Worm (Caenorhabditis elegans): ENCODE results near the gene fkh-7.

Gene fkh-7

ce11 chrIV:5541285-5541684, 43.2 kb upstream of the fkh-7 start, which contains the start of gene tebp-2 (continued):
- TF ChIP-seq akir-1 (GFP tag; optimal IDR thresholded peaks at IDR 0.05): no peak
- TF ChIP-seq Y53G8AR.9 (GFP tag; conservative IDR thresholded peaks at IDR 0.05): peak; percentile 39; the same call in 1 of the 2 replicates
- no peak for TF ChIP-seq lir-1 (GFP tag; conservative IDR thresholded peaks at IDR 0.05)
- peak; percentile 30 for TF ChIP-seq unc-130 (GFP tag; optimal IDR thresholded peaks at IDR 0.05)
- TF ChIP-seq B0336.3 (GFP tag; IDR thresholded peaks at IDR 0.05): peak; percentile 82
- TF ChIP-seq ceh-100 (GFP tag; IDR thresholded peaks at IDR 0.05): peak; percentile 51; the same call in 1 of the 2 replicates
- no peak for TF ChIP-seq rpc-1 (optimal IDR thresholded peaks at IDR 0.05)
- TF ChIP-seq rpc-1 (tag; optimal IDR thresholded peaks at IDR 0.05): no peak
- no peak for TF ChIP-seq cebp-1 (GFP tag; IDR thresholded peaks at IDR 0.05)
- peak; percentile 41 for TF ChIP-seq cebp-1 (tag; optimal IDR thresholded peaks at IDR 0.05)
- TF ChIP-seq ama-1 (optimal IDR thresholded peaks at IDR 0.05): no peak
- TF ChIP-seq ama-1 (GFP tag; optimal IDR thresholded peaks at IDR 0.05): no peak
- no peak for TF ChIP-seq dpl-1 (GFP tag; optimal IDR thresholded peaks at IDR 0.05)
- TF ChIP-seq D2030.7 (GFP tag; IDR thresholded peaks at IDR 0.05): peak; percentile 78
- no peak for TF ChIP-seq K11D2.4 (GFP tag; IDR thresholded peaks at IDR 0.05)
- TF ChIP-seq Y79H2A.3 (GFP tag; conservative IDR thresholded peaks at IDR 0.05): 0 out of 2 replicates have a peak, but pooled peaks have one; percentile 39
- no peak for TF ChIP-seq ztf-26 (tag; optimal IDR thresholded peaks at IDR 0.05)
- peak; percentile 91 for TF ChIP-seq snpc-1.3 (tag; optimal IDR thresholded peaks at IDR 0.05; ENCODE audit: insufficient read depth)
- no peak for TF ChIP-seq tbx-9 (tag; optimal IDR thresholded peaks at IDR 0.05; ENCODE audit: borderline replicate concordance)
- peak; percentile 42 for TF ChIP-seq snpc-1.1 (tag; optimal IDR thresholded peaks at IDR 0.05; ENCODE audit: insufficient read depth)
- TF ChIP-seq ekl-4 (GFP tag; IDR thresholded peaks at IDR 0.05): peak; percentile 86
- TF ChIP-seq nhr-90 (tag; optimal IDR thresholded peaks at IDR 0.05): no peak
- TF ChIP-seq aptf-3 (GFP tag; IDR thresholded peaks at IDR 0.05): no peak
- peak in 1 of 2 experiments; percentile 43 for TF ChIP-seq rec-8 (tag; optimal IDR thresholded peaks at IDR 0.05)
- TF ChIP-seq dox-1 (GFP tag; IDR thresholded peaks at IDR 0.05): peak; percentile 80
- no peak for TF ChIP-seq ceh-27 (GFP tag; optimal IDR thresholded peaks at IDR 0.05)
- no peak for TF ChIP-seq B0035.1 (tag; optimal IDR thresholded peaks at IDR 0.05)
- TF ChIP-seq ets-4 (GFP tag; optimal IDR thresholded peaks at IDR 0.05): no peak
- peak; percentile 77 for TF ChIP-seq madf-6 (GFP tag; IDR thresholded peaks at IDR 0.05)
- TF ChIP-seq F23B12.7 (tag; optimal IDR thresholded peaks at IDR 0.05; ENCODE audit: insufficient read depth): no peak
- no peak for TF ChIP-seq somi-1 (GFP tag; optimal IDR thresholded peaks at IDR 0.05)
- TF ChIP-seq B0019.2 (GFP tag; conservative IDR thresholded peaks at IDR 0.05): peak; percentile 64; the same call in 1 of the 2 replicates
- no peak for TF ChIP-seq ZK185.1 (tag; optimal IDR thresholded peaks at IDR 0.05; ENCODE audit: poor library complexity, severe bottlenecking)
- peak; percentile 85 for TF ChIP-seq attf-6 (GFP tag; IDR thresholded peaks at IDR 0.05)
- TF ChIP-seq dpff-1 (tag; optimal IDR thresholded peaks at IDR 0.05): peak; percentile 59
- no peak for TF ChIP-seq ceh-40 (GFP tag; IDR thresholded peaks at IDR 0.05)
- TF ChIP-seq F39B2.1 (GFP tag; IDR thresholded peaks at IDR 0.05): no peak
- TF ChIP-seq aptf-2 (GFP tag; conservative IDR thresholded peaks at IDR 0.05): 0 out of 2 replicates have a peak, but pooled peaks have one; percentile 34
- peak; percentile 43 for TF ChIP-seq fkh-3 (tag; optimal IDR thresholded peaks at IDR 0.05)
- peak; percentile 9 for TF ChIP-seq mes-4 (tag; optimal IDR thresholded peaks at IDR 0.05)
- peak; percentile 58 for TF ChIP-seq him-1 (tag; optimal IDR thresholded peaks at IDR 0.05)
- no peak for TF ChIP-seq mel-28 (tag; optimal IDR thresholded peaks at IDR 0.05; ENCODE audit: borderline replicate concordance)
- TF ChIP-seq zfh-2 (GFP tag; conservative IDR thresholded peaks at IDR 0.05): no peak
- no peak for TF ChIP-seq B0261.1 (tag; optimal IDR thresholded peaks at IDR 0.05)
- TF ChIP-seq lin-26 (GFP tag; IDR thresholded peaks at IDR 0.05): 0 out of 2 replicates have a peak, but pooled peaks have one; percentile 26
- TF ChIP-seq hrde-1 (tag; optimal IDR thresholded peaks at IDR 0.05; ENCODE audit: borderline replicate concordance): peak; percentile 88
- no peak for TF ChIP-seq mxl-1 (tag; optimal IDR thresholded peaks at IDR 0.05)
- no peak for TF ChIP-seq sea-2 (GFP tag; IDR thresholded peaks at IDR 0.05)
- TF ChIP-seq ztf-28 (GFP tag; IDR thresholded peaks at IDR 0.05): no peak
